Worm (Caenorhabditis elegans): ENCODE data around the gene bus-19.
A peak's percentile ranks its signal among the peaks of the same experiment; 100 is the strongest.

The bus-19 gene

DNA sequence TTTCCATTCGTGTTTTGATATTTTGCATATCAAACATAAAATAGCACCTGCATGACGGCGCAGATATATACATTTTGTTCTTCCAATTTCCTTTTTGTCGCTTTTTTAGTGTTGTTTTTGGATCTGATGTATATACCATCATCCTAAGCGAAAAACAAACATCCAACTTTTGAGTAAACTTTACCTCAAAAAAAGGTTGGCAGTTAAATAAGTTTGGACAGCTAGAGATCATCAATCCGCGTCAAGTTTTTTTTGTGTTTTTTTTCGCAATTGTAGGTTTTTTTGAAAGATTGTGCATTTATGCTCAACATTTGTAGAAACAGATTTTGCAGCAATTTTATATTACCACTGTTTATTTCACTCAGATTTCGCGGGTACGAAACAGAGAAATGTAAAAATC, at the start of gene bus-19:
Gene bus-19, plus strand, starts transcription at position 301 of the 400 bp plus-strand sequence.
- TF ChIP-seq unc-62 (GFP tag; optimal IDR thresholded peaks at IDR 0.05 in 1 of 2), result peak in 1 of 2 experiments; percentile 4
- TF ChIP-seq unc-62 (tag; optimal IDR thresholded peaks at IDR 0.05), result no peak
- TF ChIP-seq nhr-77 (tag; optimal IDR thresholded peaks at IDR 0.05), result no peak
- no peak for TF ChIP-seq dpl-1 (GFP tag; optimal IDR thresholded peaks at IDR 0.05)

DNA sequence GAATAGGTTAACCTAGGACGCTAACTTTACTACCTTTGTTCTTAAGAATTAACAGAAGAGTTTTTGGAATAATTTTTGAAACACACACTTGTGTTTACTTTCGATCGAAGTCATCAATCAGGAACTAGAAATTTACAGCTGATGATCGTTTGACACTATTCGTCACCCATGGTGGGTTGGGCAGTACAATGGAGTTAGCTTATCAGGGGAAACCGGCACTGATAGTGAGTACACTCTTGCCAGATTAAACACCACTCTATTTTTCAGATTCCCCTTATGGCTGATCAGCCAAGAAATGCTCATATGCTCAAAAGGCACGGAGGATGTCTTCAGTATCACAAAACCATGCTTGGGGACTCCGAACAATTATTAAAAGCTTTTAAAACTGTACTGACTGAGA, 49.8 kb upstream of the bus-19 start:
- TF ChIP-seq mes-2 (tag; optimal IDR thresholded peaks at IDR 0.05; ENCODE audit: poor library complexity, severe bottlenecking), result no peak
- no peak for TF ChIP-seq fkh-10 (GFP tag; optimal IDR thresholded peaks at IDR 0.05)
- TF ChIP-seq spr-1 (tag; optimal IDR thresholded peaks at IDR 0.05), result no peak
- no peak for TF ChIP-seq Y48G9A.11 (GFP tag; IDR thresholded peaks at IDR 0.05)
- no peak for TF ChIP-seq T26A8.4 (GFP tag; IDR thresholded peaks at IDR 0.05)
- TF ChIP-seq ceh-28 (tag; optimal IDR thresholded peaks at IDR 0.05), result no peak
- TF ChIP-seq cey-2 (tag; optimal IDR thresholded peaks at IDR 0.05; ENCODE audit: borderline replicate concordance, insufficient read depth), result no peak
- no peak for TF ChIP-seq zfp-2 (tag; optimal IDR thresholded peaks at IDR 0.05)
- no peak for TF ChIP-seq nhr-42 (GFP tag; IDR thresholded peaks at IDR 0.05)
- no peak for TF ChIP-seq ztf-11 (tag; optimal IDR thresholded peaks at IDR 0.05)
- no peak for TF ChIP-seq nhr-6 (tag; optimal IDR thresholded peaks at IDR 0.05)
- TF ChIP-seq duxl-1 (tag; optimal IDR thresholded peaks at IDR 0.05; ENCODE audit: poor library complexity), result no peak
- no peak for TF ChIP-seq madf-9 (GFP tag; conservative IDR thresholded peaks at IDR 0.05)
- TF ChIP-seq nhr-11 (tag; optimal IDR thresholded peaks at IDR 0.05), result no peak
- no peak for TF ChIP-seq nhr-25 (tag; optimal IDR thresholded peaks at IDR 0.05; ENCODE audit: borderline replicate concordance, insufficient read depth)
- no peak for TF ChIP-seq ZK337.2 (GFP tag; IDR thresholded peaks at IDR 0.05)
- TF ChIP-seq nhr-76 (tag; optimal IDR thresholded peaks at IDR 0.05), result no peak
- no peak for TF ChIP-seq Y75B8A.6 (GFP tag; IDR thresholded peaks at IDR 0.05)
- TF ChIP-seq daf-19 (GFP tag; conservative IDR thresholded peaks at IDR 0.05), result no peak
- TF ChIP-seq nhr-10 (tag; optimal IDR thresholded peaks at IDR 0.05), result no peak
- peak; percentile 73 for TF ChIP-seq dmd-6 (GFP tag; IDR thresholded peaks at IDR 0.05)
- TF ChIP-seq zfp-3 (GFP tag; conservative IDR thresholded peaks at IDR 0.05), result no peak
- peak; percentile 53 for TF ChIP-seq hlh-11 (tag; optimal IDR thresholded peaks at IDR 0.05)
- peak; percentile 54 for TF ChIP-seq pqm-1 (tag; optimal IDR thresholded peaks at IDR 0.05)
- no peak for TF ChIP-seq lin-13 (GFP tag; optimal IDR thresholded peaks at IDR 0.05)
- TF ChIP-seq skn-1 (tag; optimal IDR thresholded peaks at IDR 0.05), result no peak
- TF ChIP-seq dve-1 (tag; optimal IDR thresholded peaks at IDR 0.05; ENCODE audit: insufficient read depth), result peak; percentile 15
- peak; percentile 77 for TF ChIP-seq nhr-28 (tag; optimal IDR thresholded peaks at IDR 0.05)
- TF ChIP-seq nhr-77 (tag; optimal IDR thresholded peaks at IDR 0.05), result no peak
- no peak for TF ChIP-seq daf-12 (tag; optimal IDR thresholded peaks at IDR 0.05)
- TF ChIP-seq ama-1 (optimal IDR thresholded peaks at IDR 0.05), result no peak
- no peak for TF ChIP-seq mep-1 (tag; optimal IDR thresholded peaks at IDR 0.05)
- no peak for TF ChIP-seq mdt-29 (GFP tag; IDR thresholded peaks at IDR 0.05)
- TF ChIP-seq zip-11 (GFP tag; IDR thresholded peaks at IDR 0.05), result no peak
- no peak for TF ChIP-seq daf-16 (GFP tag; optimal IDR thresholded peaks at IDR 0.05)
- TF ChIP-seq daf-16 (tag; optimal IDR thresholded peaks at IDR 0.05), result peak; percentile 11
- no peak for TF ChIP-seq ceh-62 (tag; optimal IDR thresholded peaks at IDR 0.05)

DNA sequence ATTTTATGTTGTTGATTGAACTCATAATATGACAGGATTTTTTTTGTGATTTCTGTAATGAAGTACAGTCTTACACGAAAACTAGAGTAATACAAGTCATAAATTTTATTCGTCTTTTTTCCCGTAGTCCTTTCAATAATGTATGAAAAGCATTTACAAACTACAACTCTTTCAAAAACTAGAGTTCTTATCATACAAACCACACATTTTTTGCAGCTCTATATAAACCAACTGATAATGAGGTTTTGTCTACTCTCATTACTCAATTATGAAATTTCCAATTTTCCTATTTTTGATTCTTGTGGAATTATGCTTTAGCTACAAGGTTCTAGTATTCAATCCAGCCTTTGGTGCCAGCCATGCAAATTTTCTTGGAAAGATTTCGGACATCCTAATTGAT, 47.1 kb upstream of the bus-19 start, which contains the start of gene ugt-16:
Gene ugt-16, plus strand, starts transcription at position 248 of the 400 bp plus-strand sequence.
- TF ChIP-seq nhr-102 (tag; optimal IDR thresholded peaks at IDR 0.05) (peak; percentile 10), nhr-77 (tag; optimal IDR thresholded peaks at IDR 0.05) (peak; percentile 19), daf-16 (GFP tag; optimal IDR thresholded peaks at IDR 0.05) (no peak), daf-16 (tag; optimal IDR thresholded peaks at IDR 0.05) (peak; percentile 2), unc-62 (GFP tag; optimal IDR thresholded peaks at IDR 0.05 in 1 of 2) (peak in 1 of 2 experiments; percentile 6), unc-62 (tag; optimal IDR thresholded peaks at IDR 0.05) (no peak), nhr-28 (tag; optimal IDR thresholded peaks at IDR 0.05) (peak; percentile 77), skn-1 (tag; optimal IDR thresholded peaks at IDR 0.05) (no peak), dmd-6 (GFP tag; IDR thresholded peaks at IDR 0.05) (peak; percentile 24; the same call in 1 of the 2 replicates), fkh-10 (GFP tag; optimal IDR thresholded peaks at IDR 0.05) (no peak), pqm-1 (tag; optimal IDR thresholded peaks at IDR 0.05) (peak; percentile 50)

All from whole organism, L4 larva.